Worm (Caenorhabditis elegans) whole organism, early embryonic: Measurements from ENCODE around the gene C50C3.1.

Source experiments
- B0310.2 ChIP-seq: sonication (generic microtip); optimal IDR thresholded peaks from 2 replicates; lab custom pipeline; 2016; ENCODE audit warnings: mild to moderate bottlenecking, missing genetic modification characterization, missing compliant biosample characterization
- ama-1 ChIP-seq: fragments of 150-350 bp; optimal IDR thresholded peaks from 2 replicates; lab custom pipeline; 2014
- ceh-36 ChIP-seq: sonication (generic microtip); optimal IDR thresholded peaks from 2 replicates; lab custom pipeline; 2016; ENCODE audit warnings: missing genetic modification characterization, inconsistent platforms, missing compliant biosample characterization
- tra-4 ChIP-seq: sonication (generic microtip); optimal IDR thresholded peaks from 2 replicates; lab custom pipeline; 2017; ENCODE audit warnings: missing genetic modification characterization, missing compliant biosample characterization

ce11 chrIII:8235880-8236279 lies 44.1 kb downstream of the C50C3.1 start, which contains the start of gene C02F5.5:
- TF ChIP-seq ama-1 (lab: Kevin White, UChicago) (no peak), tra-4 (tag; lab: Kevin White, UChicago) (no peak), ceh-36 (tag; lab: Kevin White, UChicago) (no peak), B0310.2 (no peak)
